Fruit fly (Drosophila melanogaster) whole organism, wandering third instar larva: Measurements from ENCODE around the gene CG12692.
A peak's percentile ranks its signal among the peaks of the same experiment; 100 is the strongest.

Source experiments
- Hr83 ChIP-seq: fragments of 200-300 bp; sonication (Bioruptor generic); optimal IDR thresholded peaks from 2 replicates; lab custom pipeline; 2016; ENCODE audit warnings: missing biosample characterization, mild to moderate bottlenecking, missing genetic modification characterization, moderate library complexity; ENCODE audit not compliant: poor library complexity, severe bottlenecking
- br ChIP-seq: fragments of 200-800 bp; sonication (Bioruptor generic); optimal IDR thresholded peaks from 2 replicates; lab custom pipeline; 2016; ENCODE audit warnings: missing biosample characterization, missing genetic modification characterization
- fru ChIP-seq: fragments of 200-800 bp; sonication (Bioruptor generic); optimal IDR thresholded peaks from 3 replicates; lab custom pipeline; 2016; ENCODE audit warnings: missing biosample characterization, mild to moderate bottlenecking, missing genetic modification characterization
- woc ChIP-seq: sonication (Bioruptor generic); optimal IDR thresholded peaks from 2 replicates; lab custom pipeline; 2016; ENCODE audit warnings: missing biosample characterization, mild to moderate bottlenecking, missing genetic modification characterization

- peak; percentile 15 for TF ChIP-seq br (GFP tag; lab: Kevin White, UChicago)
- TF ChIP-seq woc (GFP tag; lab: Kevin White, UChicago): peak; percentile 3
- no peak for TF ChIP-seq Hr83 (GFP tag; lab: Kevin White, UChicago)
- peak; percentile 46 for TF ChIP-seq fru
These were observed 39.5 kb downstream of the CG12692 start for dm6 chrX:4262661-4263060.
